Worm (Caenorhabditis elegans): ENCODE measurements around the gene B0410.1.

The B0410.1 gene

DNA sequence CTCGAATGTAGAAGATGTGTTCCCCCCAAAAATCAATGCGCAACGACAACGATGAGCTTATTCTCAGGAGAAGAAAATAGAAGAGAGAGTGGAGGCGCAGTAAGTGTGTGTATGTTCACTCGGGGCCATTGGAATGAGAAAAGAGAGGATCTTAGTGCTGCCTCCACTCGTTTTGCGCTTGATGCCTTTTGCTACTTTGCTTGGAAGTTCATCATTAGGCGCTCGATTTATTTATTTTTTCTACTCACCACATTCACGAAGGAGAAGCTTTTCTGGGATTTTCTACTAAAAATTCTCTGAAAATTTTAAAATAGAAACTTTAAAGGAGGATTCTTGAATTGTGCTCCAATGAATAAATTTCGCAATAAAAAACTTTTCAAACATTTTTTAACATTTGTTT lies 3.9 kb downstream of the B0410.1 start, which contains the start of gene F52B10.3:
Gene F52B10.3 (minus strand): TSS at position 101 of the 400 bp plus-strand sequence.
- TF ChIP-seq madf-3 (GFP tag; IDR thresholded peaks at IDR 0.05) (no peak), sea-2 (GFP tag; IDR thresholded peaks at IDR 0.05) (no peak), cebp-1 (GFP tag; IDR thresholded peaks at IDR 0.05) (no peak), cebp-1 (tag; optimal IDR thresholded peaks at IDR 0.05) (peak; percentile 40)

DNA sequence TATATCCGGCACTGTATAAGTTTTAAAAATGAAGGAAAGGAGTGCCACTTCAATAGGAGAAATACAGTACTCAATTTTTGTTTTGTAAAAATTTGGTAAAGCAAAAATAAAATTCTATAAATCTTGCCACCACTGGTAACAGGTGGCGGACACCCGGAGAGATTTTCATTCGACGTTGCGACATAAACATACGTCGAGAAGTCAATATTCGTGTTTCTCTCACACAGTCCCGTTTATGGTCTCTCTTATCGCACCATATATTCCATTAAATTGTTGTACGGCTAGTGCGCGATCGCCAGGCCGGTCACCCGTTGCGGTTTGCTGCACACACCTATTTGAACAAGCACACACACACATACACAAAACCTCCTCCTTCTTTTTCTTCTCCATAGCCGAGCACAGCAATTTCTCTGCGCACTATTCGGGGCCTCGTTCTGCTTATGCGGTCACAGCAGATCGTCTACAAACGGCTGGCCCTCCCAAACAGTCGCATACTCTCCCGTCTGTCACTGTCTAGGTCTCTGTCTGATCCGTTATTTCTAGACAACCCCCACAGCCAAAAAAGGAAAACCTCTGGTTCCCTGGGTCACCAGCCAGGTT lies 6.6 kb downstream of the B0410.1 start:
- TF ChIP-seq ceh-40 (GFP tag; IDR thresholded peaks at IDR 0.05), result no peak
- TF ChIP-seq nfyb-1 (GFP tag; IDR thresholded peaks at IDR 0.05), result 0 out of 2 replicates have a peak, but pooled peaks have one; percentile 21

DNA sequence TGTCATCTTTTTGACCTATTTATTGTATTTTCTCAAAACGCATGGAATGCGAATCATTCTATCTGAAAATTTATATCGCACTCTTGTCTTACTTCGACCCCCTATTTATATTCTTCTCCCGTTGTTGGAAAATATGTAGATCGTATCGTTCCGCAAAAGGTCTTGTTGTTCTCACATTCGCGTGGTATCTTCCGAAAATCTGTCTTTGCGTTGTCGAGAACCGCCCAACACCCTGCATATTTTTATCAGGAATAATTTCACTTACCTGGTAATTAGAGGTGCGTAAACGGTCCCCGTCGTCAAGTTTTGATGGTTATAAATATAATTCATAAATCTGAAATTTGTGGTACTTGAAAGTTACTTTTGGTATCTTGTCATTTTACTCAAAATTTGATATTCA lies 8.5 kb downstream of the B0410.1 start:
- TF ChIP-seq B0261.1 (tag; optimal IDR thresholded peaks at IDR 0.05), result no peak
- TF ChIP-seq zfh-2 (GFP tag; conservative IDR thresholded peaks at IDR 0.05), result no peak
- TF ChIP-seq F39B2.1 (GFP tag; IDR thresholded peaks at IDR 0.05), result no peak
- no peak for TF ChIP-seq atf-7 (tag; optimal IDR thresholded peaks at IDR 0.05)
- no peak for TF ChIP-seq unc-62 (GFP tag; optimal IDR thresholded peaks at IDR 0.05)
- no peak for TF ChIP-seq attf-3 (GFP tag; conservative IDR thresholded peaks at IDR 0.05)
- no peak for TF ChIP-seq lin-40 (tag; optimal IDR thresholded peaks at IDR 0.05)
- TF ChIP-seq ceh-58 (GFP tag; IDR thresholded peaks at IDR 0.05), result no peak
- TF ChIP-seq sea-2 (GFP tag; IDR thresholded peaks at IDR 0.05), result no peak
- TF ChIP-seq F49E8.2 (tag; optimal IDR thresholded peaks at IDR 0.05; ENCODE audit: insufficient read depth), result no peak
- no peak for TF ChIP-seq ekl-4 (GFP tag; IDR thresholded peaks at IDR 0.05)
- no peak for TF ChIP-seq B0336.3 (GFP tag; IDR thresholded peaks at IDR 0.05)
- TF ChIP-seq F23B12.7 (tag; optimal IDR thresholded peaks at IDR 0.05; ENCODE audit: insufficient read depth), result no peak
- no peak for TF ChIP-seq nhr-27 (tag; optimal IDR thresholded peaks at IDR 0.05)

DNA sequence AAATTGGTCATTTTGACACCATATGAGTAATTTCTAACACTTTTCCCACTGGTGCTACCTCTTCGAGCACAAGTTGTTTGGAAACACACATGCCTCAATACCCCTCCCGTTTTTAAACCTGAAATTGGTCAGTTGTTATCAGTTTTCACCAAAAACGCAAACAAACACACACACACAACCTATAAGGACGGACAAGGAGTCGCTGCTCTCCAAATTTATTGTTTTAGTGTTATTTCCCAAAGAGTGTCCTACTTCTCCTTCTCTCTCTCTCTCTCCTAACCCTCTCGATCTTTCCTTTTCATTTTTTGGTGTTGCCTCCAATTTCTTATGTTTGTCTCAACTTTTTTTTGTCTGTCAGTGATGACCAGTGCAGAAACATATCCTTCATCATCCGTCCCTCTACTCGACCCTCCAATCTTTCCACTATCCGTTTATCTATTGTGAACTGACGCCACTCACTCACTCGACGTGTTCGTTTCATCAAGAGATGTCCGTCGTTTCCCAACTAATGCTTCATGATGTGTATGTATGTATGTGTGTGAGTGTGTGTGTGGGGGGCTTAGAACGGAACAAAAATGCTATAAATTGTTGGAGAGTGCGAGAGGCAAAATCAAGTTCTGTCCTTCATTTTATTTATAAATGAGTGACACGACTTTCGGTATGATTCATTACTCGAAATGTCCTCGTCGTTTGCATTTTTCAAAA lies 9.5 kb downstream of the B0410.1 start:
- TF ChIP-seq nhr-80 (tag; optimal IDR thresholded peaks at IDR 0.05) (peak; percentile 56), cebp-1 (GFP tag; IDR thresholded peaks at IDR 0.05) (no peak), cebp-1 (tag; optimal IDR thresholded peaks at IDR 0.05) (peak; percentile 1), B0019.2 (GFP tag; conservative IDR thresholded peaks at IDR 0.05) (no peak)

ce11 chrX:2906062-2906732 lies 11.8 kb downstream of the B0410.1 start:
- no peak for TF ChIP-seq K11D2.4 (GFP tag; IDR thresholded peaks at IDR 0.05)
- peak; percentile 77 for TF ChIP-seq nhr-80 (tag; optimal IDR thresholded peaks at IDR 0.05)
- no peak for TF ChIP-seq let-607 (tag; optimal IDR thresholded peaks at IDR 0.05)
- TF ChIP-seq snpc-3.4 (tag; optimal IDR thresholded peaks at IDR 0.05), result no peak
- TF ChIP-seq bed-2 (GFP tag; IDR thresholded peaks at IDR 0.05), result no peak
- no peak for TF ChIP-seq cebp-1 (GFP tag; IDR thresholded peaks at IDR 0.05)
- no peak for TF ChIP-seq cebp-1 (tag; optimal IDR thresholded peaks at IDR 0.05)

DNA sequence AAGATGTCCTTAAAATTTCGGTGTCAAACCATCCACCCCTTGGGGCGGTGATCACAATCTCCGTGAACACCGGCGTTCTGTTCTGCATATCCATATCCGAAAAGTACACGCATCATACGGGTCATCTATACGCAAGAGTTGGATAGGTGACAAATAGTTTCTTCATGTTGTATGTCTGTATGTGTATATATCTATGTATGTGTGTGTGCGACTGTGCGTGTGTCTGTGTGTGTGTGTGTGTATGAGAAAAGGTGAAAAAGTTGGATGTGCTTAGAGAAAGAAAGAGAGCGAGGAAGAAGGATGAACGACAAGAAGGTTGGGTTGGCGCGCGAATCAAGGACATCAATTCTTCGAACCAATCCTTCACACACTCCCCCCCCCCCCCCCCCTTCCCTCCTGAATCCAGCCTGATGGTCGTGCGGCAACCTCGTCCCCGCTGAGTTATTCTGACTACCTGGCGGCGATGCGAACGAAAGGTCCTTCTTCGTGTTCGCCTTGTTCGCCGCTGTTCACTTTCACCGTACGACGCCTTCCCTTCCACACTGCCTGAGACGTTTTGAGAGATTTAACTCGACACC lies 13.0 kb downstream of the B0410.1 start:
- TF ChIP-seq zfh-2 (GFP tag; conservative IDR thresholded peaks at IDR 0.05), result peak; percentile 90
- no peak for TF ChIP-seq K11D2.4 (GFP tag; IDR thresholded peaks at IDR 0.05)
- TF ChIP-seq lin-26 (GFP tag; IDR thresholded peaks at IDR 0.05), result no peak
- TF ChIP-seq dox-1 (GFP tag; IDR thresholded peaks at IDR 0.05), result 0 out of 2 replicates have a peak, but pooled peaks have one; percentile 15
- TF ChIP-seq egrh-3 (GFP tag; IDR thresholded peaks at IDR 0.05), result peak; percentile 74; the same call in 1 of the 2 replicates

Measured in whole organism, young adult.